Fruit fly (Drosophila melanogaster) whole organism, embryonic: ENCODE measurements around the gene CG16789.

Source experiments
- Antp ChIP-seq: fragments of 200-800 bp; sonication (Bioruptor generic); optimal IDR thresholded peaks from 3 replicates; lab custom pipeline; 2016; ENCODE audit warnings: missing biosample characterization, missing genetic modification characterization
- CG10366 ChIP-seq: fragments of 200-800 bp; sonication (Bioruptor generic); IDR thresholded peaks from 2 replicates; pipeline ENCODE4 v1.3.6; 2022; ENCODE audit warnings: missing biosample characterization, missing genetic modification characterization
- CG10979 ChIP-seq: fragments of 200-800 bp; sonication (Bioruptor generic); optimal IDR thresholded peaks from 2 replicates; lab custom pipeline; 2018; ENCODE audit warnings: missing biosample characterization, mild to moderate bottlenecking, missing genetic modification characterization, moderate library complexity
- CG11247 ChIP-seq: fragments of 200-800 bp; sonication (Bioruptor generic); IDR thresholded peaks from 2 replicates; pipeline ENCODE4 v1.3.6; 2022; ENCODE audit warnings: missing biosample characterization, missing genetic modification characterization
- CG12299 ChIP-seq: fragments of 200-800 bp; sonication (Bioruptor generic); optimal IDR thresholded peaks from 2 replicates; lab custom pipeline; 2018; ENCODE audit warnings: missing biosample characterization, mild to moderate bottlenecking, missing genetic modification characterization
- CG15269 ChIP-seq: fragments of 200-800 bp; sonication (Bioruptor generic); optimal IDR thresholded peaks from 2 replicates; lab custom pipeline; 2018; ENCODE audit warnings: missing biosample characterization, mild to moderate bottlenecking, missing genetic modification characterization, moderate library complexity
- CG16779 ChIP-seq: fragments of 200-800 bp; sonication (Bioruptor generic); IDR thresholded peaks from 2 replicates; pipeline ENCODE4 v1.3.6; 2022; ENCODE audit warnings: missing biosample characterization, missing genetic modification characterization
- CG16813 ChIP-seq: fragments of 200-800 bp; sonication (Bioruptor generic); IDR thresholded peaks from 3 replicates; pipeline ENCODE4 v1.3.6; 2022; ENCODE audit warnings: missing biosample characterization, missing genetic modification characterization; ENCODE audit not compliant: partially characterized antibody
- CG18619 ChIP-seq: fragments of 200-800 bp; sonication (Bioruptor generic); optimal IDR thresholded peaks from 3 replicates; lab custom pipeline; 2017; ENCODE audit warnings: missing biosample characterization, mild to moderate bottlenecking, missing genetic modification characterization
- CG31365 ChIP-seq: fragments of 200-800 bp; sonication (Bioruptor generic); optimal IDR thresholded peaks from 2 replicates; lab custom pipeline; 2018; ENCODE audit warnings: missing biosample characterization, mild to moderate bottlenecking, missing genetic modification characterization
- CG5180 ChIP-seq: fragments of 200-800 bp; sonication (Bioruptor generic); optimal IDR thresholded peaks from 3 replicates; lab custom pipeline; 2017; ENCODE audit warnings: missing biosample characterization, missing genetic modification characterization, mild to moderate bottlenecking, moderate library complexity, missing genetic modification reagents
- CG6272 ChIP-seq: fragments of 200-800 bp; sonication (Bioruptor generic); IDR thresholded peaks from 2 replicates; pipeline ENCODE4 v1.3.6; 2022; ENCODE audit warnings: missing biosample characterization, missing genetic modification characterization
- CG7372 ChIP-seq: fragments of 200-800 bp; sonication (Bioruptor generic); IDR thresholded peaks from 2 replicates; pipeline ENCODE4 v1.3.6; 2022; ENCODE audit warnings: missing biosample characterization, missing genetic modification characterization
- CG7745 ChIP-seq: fragments of 200-800 bp; sonication (Bioruptor generic); optimal IDR thresholded peaks from 2 replicates; lab custom pipeline; 2018; ENCODE audit warnings: missing biosample characterization, mild to moderate bottlenecking, missing genetic modification characterization, moderate library complexity
- CG8089 ChIP-seq: fragments of 200-800 bp; sonication (Bioruptor generic); optimal IDR thresholded peaks from 3 replicates; lab custom pipeline; 2016; ENCODE audit warnings: missing biosample characterization, missing genetic modification characterization
- CG8478 ChIP-seq: fragments of >200 bp; optimal IDR thresholded peaks from 2 replicates; lab custom pipeline; 2018
- CHES-1-like ChIP-seq: fragments of 200-800 bp; sonication (Bioruptor generic); optimal IDR thresholded peaks from 2 replicates; lab custom pipeline; 2016; ENCODE audit warnings: missing biosample characterization, missing genetic modification characterization
- CkIIα-i1 ChIP-seq: fragments of 200-800 bp; sonication (Bioruptor generic); IDR thresholded peaks from 2 replicates; pipeline ENCODE4 v1.3.6; 2022; ENCODE audit warnings: missing biosample characterization, missing genetic modification characterization
- Dip2 ChIP-seq: fragments of 200-800 bp; sonication (Bioruptor generic); IDR thresholded peaks from 2 replicates; pipeline ENCODE4 v1.3.6; 2022; ENCODE audit warnings: missing biosample characterization, missing genetic modification characterization
- Doc2 ChIP-seq: fragments of 200-800 bp; sonication (Bioruptor generic); IDR thresholded peaks from 2 replicates; pipeline ENCODE4 v1.3.6; 2022; ENCODE audit warnings: missing biosample characterization, missing genetic modification characterization
- Dref ChIP-seq: fragments of 200-800 bp; sonication (Bioruptor generic); IDR thresholded peaks from 2 replicates; pipeline ENCODE4 v1.3.6; 2022; ENCODE audit warnings: missing biosample characterization, missing genetic modification characterization
- Hr3 ChIP-seq: fragments of 200-800 bp; sonication (Bioruptor generic); optimal IDR thresholded peaks from 3 replicates; lab custom pipeline; 2016; ENCODE audit warnings: missing biosample characterization, missing genetic modification characterization
- Jarid2 ChIP-seq: fragments of 200-800 bp; sonication (Bioruptor generic); optimal IDR thresholded peaks from 3 replicates; lab custom pipeline; 2017; ENCODE audit warnings: mild to moderate bottlenecking, missing biosample characterization, missing genetic modification reagents, missing genetic modification characterization
- NC2α ChIP-seq: fragments of 200-800 bp; sonication (Bioruptor generic); optimal IDR thresholded peaks from 2 replicates; lab custom pipeline; 2016; ENCODE audit warnings: missing biosample characterization, missing genetic modification characterization
- Neu2 ChIP-seq: fragments of 200-800 bp; sonication (Bioruptor generic); optimal IDR thresholded peaks from 3 replicates; lab custom pipeline; 2016; ENCODE audit warnings: missing biosample characterization, missing genetic modification characterization, borderline replicate concordance
- Ptx1 ChIP-seq: fragments of 200-800 bp; sonication (Bioruptor generic); IDR thresholded peaks from 2 replicates; pipeline ENCODE4 v1.3.6; 2022; ENCODE audit warnings: missing biosample characterization, missing genetic modification characterization
- Stat92E ChIP-seq, 3 experiments: fragments of >200 bp in 2 of 3; fragments of 200-800 bp in 1 of 3; sonication (Bioruptor generic) in 1 of 3; optimal IDR thresholded peaks; 2 replicates each; lab custom pipeline; 2017 to 2019; ENCODE audit warnings: missing biosample characterization in 3 of 3, missing genetic modification characterization in 3 of 3, mild to moderate bottlenecking in 1 of 3, moderate library complexity in 1 of 3
- Vsx1 ChIP-seq: fragments of 200-800 bp; sonication (Bioruptor generic); optimal IDR thresholded peaks from 2 replicates; lab custom pipeline; 2017; ENCODE audit warnings: missing biosample characterization, mild to moderate bottlenecking, missing genetic modification characterization, missing genetic modification reagents
- Xrp1 ChIP-seq: fragments of 200-800 bp; sonication (Bioruptor generic); IDR thresholded peaks from 2 replicates; pipeline ENCODE4 v1.3.6; 2022; ENCODE audit warnings: missing biosample characterization, missing genetic modification characterization
- ara ChIP-seq: fragments of 200-800 bp; sonication (Bioruptor generic); IDR thresholded peaks from 2 replicates; pipeline ENCODE4 v1.3.6; 2022; ENCODE audit warnings: missing biosample characterization, missing genetic modification characterization
- az2 ChIP-seq: fragments of 200-800 bp; sonication (Bioruptor generic); optimal IDR thresholded peaks from 3 replicates; lab custom pipeline; 2016; ENCODE audit warnings: missing biosample characterization, missing genetic modification characterization
- caup ChIP-seq: fragments of 200-800 bp; sonication (Bioruptor generic); optimal IDR thresholded peaks from 3 replicates; lab custom pipeline; 2017; ENCODE audit warnings: missing biosample characterization, mild to moderate bottlenecking, missing genetic modification characterization, moderate library complexity; ENCODE audit not compliant: severe bottlenecking
- crc ChIP-seq: fragments of 200-800 bp; sonication (Bioruptor generic); optimal IDR thresholded peaks from 2 replicates; lab custom pipeline; 2016; ENCODE audit warnings: missing biosample characterization, missing genetic modification characterization
- da ChIP-seq: fragments of 200-800 bp; sonication (Bioruptor generic); optimal IDR thresholded peaks from 2 replicates; lab custom pipeline; 2016; ENCODE audit warnings: missing biosample characterization, missing genetic modification characterization
- ewg ChIP-seq: fragments of 200-800 bp; sonication (Bioruptor generic); optimal IDR thresholded peaks from 3 replicates; lab custom pipeline; 2017; ENCODE audit warnings: mild to moderate bottlenecking, missing biosample characterization, missing genetic modification reagents, missing genetic modification characterization
- fru ChIP-seq: fragments of >200 bp; optimal IDR thresholded peaks from 2 replicates; lab custom pipeline; 2017
- gt ChIP-seq: fragments of 200-800 bp; sonication (Bioruptor generic); IDR thresholded peaks from 2 replicates; pipeline ENCODE4 v1.3.6; 2022; ENCODE audit warnings: missing biosample characterization, missing genetic modification characterization
- insv ChIP-seq, 2 experiments: fragments of 200-800 bp; sonication (Bioruptor generic); optimal IDR thresholded peaks; 3 replicates each; lab custom pipeline; 2016 to 2018; ENCODE audit warnings: missing biosample characterization in 2 of 2, missing genetic modification characterization in 2 of 2
- nau ChIP-seq: fragments of 200-800 bp; sonication (Bioruptor generic); optimal IDR thresholded peaks from 3 replicates; lab custom pipeline; 2017; ENCODE audit warnings: missing biosample characterization, mild to moderate bottlenecking, missing genetic modification characterization, missing genetic modification reagents
- nmo ChIP-seq: fragments of 200-800 bp; sonication (Bioruptor generic); optimal IDR thresholded peaks from 2 replicates; lab custom pipeline; 2018; ENCODE audit warnings: missing biosample characterization, mild to moderate bottlenecking, missing genetic modification characterization, moderate library complexity
- nom ChIP-seq: fragments of 200-800 bp; sonication (Bioruptor generic); optimal IDR thresholded peaks from 2 replicates; lab custom pipeline; 2017; ENCODE audit warnings: missing biosample characterization, missing genetic modification characterization, mild to moderate bottlenecking, moderate library complexity, missing genetic modification reagents
- pho ChIP-seq: fragments of 200-800 bp; sonication (Bioruptor generic); optimal IDR thresholded peaks from 2 replicates; lab custom pipeline; 2016; ENCODE audit warnings: missing biosample characterization, missing genetic modification characterization
- ro ChIP-seq: fragments of 200-800 bp; sonication (Bioruptor generic); IDR thresholded peaks from 2 replicates; pipeline ENCODE4 v1.3.6; 2022; ENCODE audit warnings: missing biosample characterization, missing genetic modification characterization
- sens-2 ChIP-seq: fragments of 200-800 bp; sonication (Bioruptor generic); IDR thresholded peaks from 2 replicates; pipeline ENCODE4 v1.3.6; 2022; ENCODE audit warnings: missing biosample characterization, missing genetic modification characterization
- slbo ChIP-seq: fragments of 200-800 bp; sonication (Bioruptor generic); IDR thresholded peaks from 2 replicates; pipeline ENCODE4 v1.3.6; 2022; ENCODE audit warnings: missing biosample characterization, missing genetic modification characterization
- unc-4 ChIP-seq: fragments of 200-800 bp; sonication (Bioruptor generic); IDR thresholded peaks from 2 replicates; pipeline ENCODE4 v1.3.6; 2022; ENCODE audit warnings: missing biosample characterization, missing genetic modification characterization; ENCODE audit not compliant: partially characterized antibody
- vfl ChIP-seq: fragments of 200-800 bp; sonication (Bioruptor generic); optimal IDR thresholded peaks from 2 replicates; lab custom pipeline; 2016; ENCODE audit warnings: missing biosample characterization, missing genetic modification characterization
- vnd ChIP-seq: fragments of 200-800 bp; sonication (Bioruptor generic); IDR thresholded peaks from 3 replicates; pipeline ENCODE4 v1.3.6; 2022; ENCODE audit warnings: missing biosample characterization, missing genetic modification characterization; ENCODE audit not compliant: partially characterized antibody
- vvl ChIP-seq: fragments of 200-800 bp; sonication (Bioruptor generic); IDR thresholded peaks from 2 replicates; pipeline ENCODE4 v1.3.6; 2022; ENCODE audit warnings: missing biosample characterization, missing genetic modification characterization
- wor ChIP-seq: fragments of 200-800 bp; sonication (Bioruptor generic); IDR thresholded peaks from 2 replicates; pipeline ENCODE4 v1.3.6; 2022; ENCODE audit warnings: missing biosample characterization, missing genetic modification characterization
- yki ChIP-seq: fragments of >200 bp; optimal IDR thresholded peaks from 3 replicates; lab custom pipeline; 2018

The CG16789 gene

DNA sequence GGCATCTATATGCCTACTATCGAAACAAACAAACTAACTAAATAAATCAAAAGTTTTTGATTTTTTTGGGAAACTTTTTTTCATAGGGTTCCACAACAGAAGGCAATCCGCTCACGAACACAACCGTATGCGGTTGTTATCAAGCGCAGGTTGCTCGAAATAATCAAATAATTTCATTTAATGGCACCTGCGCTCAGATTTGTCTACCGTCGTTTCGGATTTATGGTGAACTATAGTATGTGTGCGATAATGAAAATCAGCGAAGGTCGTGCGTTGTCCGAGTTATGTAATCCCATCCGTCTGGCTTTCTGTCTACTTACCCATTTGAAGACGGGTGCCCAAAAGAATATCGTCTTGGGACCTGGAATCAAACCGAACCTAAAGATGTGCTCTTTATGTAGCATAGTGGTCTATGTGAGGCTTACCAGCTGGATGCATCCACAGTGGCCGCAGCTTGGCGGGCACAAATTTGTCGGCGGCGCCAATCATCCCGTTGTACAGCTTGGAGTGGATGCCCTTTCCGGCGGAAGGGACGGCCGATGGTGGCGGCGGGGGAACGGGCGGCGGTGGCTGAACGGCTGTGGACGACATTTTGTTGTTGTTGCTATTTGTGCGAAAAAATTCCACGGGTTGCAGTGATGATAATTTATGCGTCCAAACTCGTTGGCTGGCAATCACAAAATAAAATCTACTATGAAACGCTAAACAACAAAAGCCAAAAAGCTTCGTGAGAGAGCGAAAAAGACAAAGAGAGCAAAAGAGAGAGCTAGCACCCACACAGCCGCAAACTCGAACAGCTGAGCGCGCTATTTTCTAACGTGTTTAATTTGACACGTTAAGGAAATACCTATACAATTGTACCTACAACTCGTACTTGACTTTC lies 7.2 kb downstream of the CG16789 start (continued):
- no peak for TF ChIP-seq ara (GFP tag; lab: Robert Waterston, UW)
- no peak for TF ChIP-seq CG8478
- TF ChIP-seq CG8089, result no peak
- no peak for TF ChIP-seq insv (GFP tag; optimal IDR thresholded peaks at IDR 0.05; lab: Kevin White, UChicago)
- no peak for TF ChIP-seq vnd (GFP tag; lab: Robert Waterston, UW)
- TF ChIP-seq Dref (GFP tag; lab: Robert Waterston, UW), result no peak
- TF ChIP-seq Vsx1 (GFP tag; lab: Kevin White, UChicago), result no peak
- TF ChIP-seq CG12299 (tag; lab: Kevin White, UChicago), result no peak
- TF ChIP-seq sens-2 (GFP tag; lab: Robert Waterston, UW), result no peak; the same call in 1 of the 2 replicates
- TF ChIP-seq yki (lab: Kevin White, UChicago), result no peak
- 0 out of 2 replicates have a peak, but pooled peaks have one; percentile 7 for TF ChIP-seq Ptx1 (GFP tag; lab: Robert Waterston, UW)
- no peak for TF ChIP-seq CG7745
- TF ChIP-seq CG6272 (GFP tag; lab: Robert Waterston, UW), result no peak
- no peak for TF ChIP-seq pho (GFP tag; lab: Kevin White, UChicago)
- TF ChIP-seq nmo (GFP tag; lab: Kevin White, UChicago), result no peak
- TF ChIP-seq nau (GFP tag; lab: Kevin White, UChicago), result no peak
- no peak for TF ChIP-seq wor (GFP tag; lab: Robert Waterston, UW)
- TF ChIP-seq CG15269 (tag; lab: Kevin White, UChicago), result peak; percentile 14
- no peak for TF ChIP-seq CG11247
- TF ChIP-seq az2 (GFP tag; lab: Kevin White, UChicago), result no peak
- TF ChIP-seq da (GFP tag; lab: Kevin White, UChicago), result no peak
- TF ChIP-seq Stat92E (GFP tag; optimal IDR thresholded peaks at IDR 0.05; lab: Kevin White, UChicago), result no peak
- no peak for TF ChIP-seq ro (GFP tag; lab: Robert Waterston, UW)
- no peak for TF ChIP-seq caup
- no peak for TF ChIP-seq CG16779 (GFP tag; lab: Robert Waterston, UW)
- no peak for TF ChIP-seq Antp (GFP tag; lab: Kevin White, UChicago)
- no peak for TF ChIP-seq Doc2 (GFP tag; lab: Robert Waterston, UW)
- no peak for TF ChIP-seq Hr3 (GFP tag; lab: Kevin White, UChicago)
- no peak for TF ChIP-seq crc (GFP tag; lab: Kevin White, UChicago)
- TF ChIP-seq slbo (GFP tag; lab: Robert Waterston, UW), result peak; percentile 19
- no peak for TF ChIP-seq vfl
- no peak for TF ChIP-seq Dip2 (GFP tag; lab: Robert Waterston, UW)
- no peak for TF ChIP-seq CG18619 (GFP tag; lab: Kevin White, UChicago)
- TF ChIP-seq CG10979, result no peak
- no peak for TF ChIP-seq fru (lab: Kevin White, UChicago)
- peak; percentile 36 for TF ChIP-seq unc-4
- TF ChIP-seq CG10366 (GFP tag; lab: Robert Waterston, UW), result no peak
- no peak for TF ChIP-seq CHES-1-like
- no peak for TF ChIP-seq NC2α (GFP tag; lab: Kevin White, UChicago)
- TF ChIP-seq CG16813, result no peak
- TF ChIP-seq vvl (GFP tag; lab: Robert Waterston, UW), result peak; percentile 74
- TF ChIP-seq ewg (GFP tag; lab: Kevin White, UChicago), result no peak
- no peak for TF ChIP-seq CG7372 (GFP tag; lab: Robert Waterston, UW)
- TF ChIP-seq gt (GFP tag; lab: Robert Waterston, UW), result no peak
- TF ChIP-seq CG5180, result no peak
- no peak for TF ChIP-seq nom (GFP tag; lab: Kevin White, UChicago)
- no peak for TF ChIP-seq CkIIα-i1 (GFP tag; lab: Robert Waterston, UW)
- TF ChIP-seq CG31365, result no peak
- no peak for TF ChIP-seq Xrp1 (GFP tag; lab: Robert Waterston, UW)
- peak; percentile 71 for TF ChIP-seq Jarid2
- TF ChIP-seq Neu2 (GFP tag; lab: Kevin White, UChicago), result no peak
